Worm (Caenorhabditis elegans) whole organism, young adult: ENCODE results near the gene madf-4.

ENCODE experiments used
- B0019.2 ChIP-seq: fragments of 200-800 bp; sonication (Bioruptor generic); conservative IDR thresholded peaks from 2 replicates; pipeline ENCODE4 v1.3.6; 2022; ENCODE audit warnings: missing genetic modification reagents, missing genetic modification characterization, missing compliant biosample characterization
- C17E4.6 ChIP-seq: fragments of 200-800 bp; sonication (Bioruptor generic); IDR thresholded peaks from 2 replicates; pipeline ENCODE4 v1.3.6; 2022; ENCODE audit warnings: missing genetic modification reagents, missing genetic modification characterization, missing compliant biosample characterization
- F10E7.11 ChIP-seq: sonication (generic microtip); optimal IDR thresholded peaks from 2 replicates; lab custom pipeline; 2017; ENCODE audit warnings: mild to moderate bottlenecking, missing genetic modification characterization, moderate library complexity, missing compliant biosample characterization
- F33H1.4 ChIP-seq: fragments of 200-800 bp; sonication (Bioruptor generic); IDR thresholded peaks from 2 replicates; pipeline ENCODE4 v1.3.6; 2022; ENCODE audit warnings: missing genetic modification reagents, missing genetic modification characterization, missing compliant biosample characterization
- F37B4.10 ChIP-seq: fragments of 200-800 bp; sonication (Bioruptor generic); IDR thresholded peaks from 2 replicates; pipeline ENCODE4 v1.3.6; 2022; ENCODE audit warnings: missing genetic modification characterization, missing compliant biosample characterization
- F49E8.2 ChIP-seq: sonication (generic microtip); optimal IDR thresholded peaks from 3 replicates; lab custom pipeline; 2017; ENCODE audit warnings: missing genetic modification characterization, mild to moderate bottlenecking, missing compliant biosample characterization, antibody characterized with exemption, moderate library complexity; ENCODE audit not compliant: insufficient read depth
- F57A8.1 ChIP-seq: fragments of 200-800 bp; sonication (Bioruptor generic); optimal IDR thresholded peaks from 2 replicates; lab custom pipeline; 2018; ENCODE audit warnings: mild to moderate bottlenecking, missing genetic modification characterization, moderate library complexity, missing compliant biosample characterization
- K12H6.12 ChIP-seq: fragments of 200-800 bp; sonication (Bioruptor generic); optimal IDR thresholded peaks from 2 replicates; lab custom pipeline; 2018; ENCODE audit warnings: mild to moderate bottlenecking, missing genetic modification characterization, missing compliant biosample characterization
- Y79H2A.3 ChIP-seq: fragments of 200-800 bp; sonication (Bioruptor generic); conservative IDR thresholded peaks from 2 replicates; pipeline ENCODE4 v1.3.6; 2022; ENCODE audit warnings: missing genetic modification reagents, missing genetic modification characterization, missing compliant biosample characterization
- Y95B8A.8 ChIP-seq: fragments of 200-800 bp; sonication (Bioruptor generic); IDR thresholded peaks from 2 replicates; pipeline ENCODE4 v1.3.6; 2022; ENCODE audit warnings: missing genetic modification reagents, missing genetic modification characterization, missing compliant biosample characterization
- ZK185.1 ChIP-seq: sonication (generic microtip); optimal IDR thresholded peaks from 2 replicates; lab custom pipeline; 2016; ENCODE audit warnings: mild to moderate bottlenecking, missing genetic modification characterization, missing compliant biosample characterization; ENCODE audit not compliant: poor library complexity, severe bottlenecking
- atf-7 ChIP-seq: sonication (generic microtip); optimal IDR thresholded peaks from 2 replicates; lab custom pipeline; 2017; ENCODE audit warnings: mild to moderate bottlenecking, missing genetic modification characterization, missing compliant biosample characterization
- athp-1 ChIP-seq: sonication (generic microtip); optimal IDR thresholded peaks from 2 replicates; lab custom pipeline; 2017; ENCODE audit warnings: mild to moderate bottlenecking, missing genetic modification characterization, missing compliant biosample characterization
- attf-3 ChIP-seq: fragments of 200-800 bp; sonication (Bioruptor generic); conservative IDR thresholded peaks from 2 replicates; pipeline ENCODE4 v1.3.6; 2022; ENCODE audit warnings: missing genetic modification reagents, missing genetic modification characterization, missing compliant biosample characterization
- bed-2 ChIP-seq: fragments of 200-800 bp; sonication (Bioruptor generic); IDR thresholded peaks from 2 replicates; pipeline ENCODE4 v1.3.6; 2022; ENCODE audit warnings: missing genetic modification reagents, missing genetic modification characterization, missing compliant biosample characterization
- cebp-1 ChIP-seq, 2 experiments: fragments of 200-800 bp in 1 of 2; sonication (Bioruptor generic) in 1 of 2; sonication (generic microtip) in 1 of 2; IDR thresholded peaks in 1 of 2; optimal IDR thresholded peaks in 1 of 2; 2 replicates each; pipeline versions ENCODE4 v1.3.6 to Lab custom; 2017 to 2022; ENCODE audit warnings: missing compliant biosample characterization in 2 of 2, missing genetic modification characterization in 2 of 2, mild to moderate bottlenecking in 1 of 2, missing genetic modification reagents in 1 of 2, moderate library complexity in 1 of 2
- chd-7 ChIP-seq: sonication (generic microtip); optimal IDR thresholded peaks from 2 replicates; lab custom pipeline; 2016; ENCODE audit warnings: mild to moderate bottlenecking, missing genetic modification characterization, moderate library complexity, missing compliant biosample characterization
- ets-4 ChIP-seq: fragments of 200-800 bp; sonication (Bioruptor generic); optimal IDR thresholded peaks from 2 replicates; lab custom pipeline; 2018; ENCODE audit warnings: mild to moderate bottlenecking, missing genetic modification characterization, missing compliant biosample characterization
- hlh-12 ChIP-seq: sonication (generic microtip); optimal IDR thresholded peaks from 2 replicates; lab custom pipeline; 2016; ENCODE audit warnings: missing genetic modification characterization, missing compliant biosample characterization
- hlh-26 ChIP-seq: fragments of 200-800 bp; sonication (Bioruptor generic); conservative IDR thresholded peaks from 2 replicates; pipeline ENCODE4 v1.3.6; 2022; ENCODE audit warnings: missing genetic modification reagents, missing genetic modification characterization, missing compliant biosample characterization
- hmg-1.2 ChIP-seq: fragments of 200-800 bp; sonication (Bioruptor generic); IDR thresholded peaks from 2 replicates; pipeline ENCODE4 v1.3.6; 2022; ENCODE audit warnings: missing genetic modification reagents, missing genetic modification characterization, missing compliant biosample characterization
- lag-1 ChIP-seq: fragments of 200-800 bp; sonication (Bioruptor generic); IDR thresholded peaks from 2 replicates; pipeline ENCODE4 v1.3.6; 2022; ENCODE audit warnings: missing genetic modification reagents, missing genetic modification characterization, missing compliant biosample characterization
- let-526 ChIP-seq: fragments of 200-800 bp; sonication (Bioruptor generic); IDR thresholded peaks from 2 replicates; pipeline ENCODE4 v1.3.6; 2022; ENCODE audit warnings: missing genetic modification reagents, missing genetic modification characterization, missing compliant biosample characterization
- lin-26 ChIP-seq: fragments of 200-800 bp; sonication (Bioruptor generic); IDR thresholded peaks from 2 replicates; pipeline ENCODE4 v1.3.6; 2022; ENCODE audit warnings: missing genetic modification reagents, missing genetic modification characterization, missing compliant biosample characterization
- lin-40 ChIP-seq: sonication (generic microtip); optimal IDR thresholded peaks from 2 replicates; lab custom pipeline; 2016; ENCODE audit warnings: missing genetic modification characterization, mild to moderate bottlenecking, missing compliant biosample characterization, missing genotype, missing genetic modification reagents
- lir-1 ChIP-seq: fragments of 200-800 bp; sonication (Bioruptor generic); conservative IDR thresholded peaks from 2 replicates; pipeline ENCODE4 v1.3.6; 2022; ENCODE audit warnings: missing genetic modification reagents, missing genetic modification characterization, missing compliant biosample characterization
- madf-10 ChIP-seq: sonication (generic microtip); optimal IDR thresholded peaks from 2 replicates; lab custom pipeline; 2016; ENCODE audit warnings: mild to moderate bottlenecking, missing genetic modification characterization, missing compliant biosample characterization
- mcd-1 ChIP-seq: fragments of 200-800 bp; sonication (Bioruptor generic); IDR thresholded peaks from 2 replicates; pipeline ENCODE4 v1.3.6; 2022; ENCODE audit warnings: missing genetic modification reagents, missing genetic modification characterization, missing compliant biosample characterization
- mel-28 ChIP-seq: sonication (generic microtip); optimal IDR thresholded peaks from 2 replicates; lab custom pipeline; 2016; ENCODE audit warnings: borderline replicate concordance, mild to moderate bottlenecking, missing genetic modification characterization, missing compliant biosample characterization
- nfya-2 ChIP-seq: fragments of 200-800 bp; sonication (Bioruptor generic); IDR thresholded peaks from 2 replicates; pipeline ENCODE4 v1.3.6; 2022; ENCODE audit warnings: missing genetic modification reagents, missing genetic modification characterization, missing compliant biosample characterization
- nfyb-1 ChIP-seq: fragments of 200-800 bp; sonication (Bioruptor generic); IDR thresholded peaks from 2 replicates; pipeline ENCODE4 v1.3.6; 2022; ENCODE audit warnings: missing genetic modification reagents, missing genetic modification characterization, missing compliant biosample characterization
- nhr-90 ChIP-seq: sonication (generic microtip); optimal IDR thresholded peaks from 2 replicates; lab custom pipeline; 2016; ENCODE audit warnings: missing genotype, mild to moderate bottlenecking, missing genetic modification characterization, missing compliant biosample characterization
- pbrm-1 ChIP-seq: fragments of 200-800 bp; sonication (Bioruptor generic); IDR thresholded peaks from 2 replicates; pipeline ENCODE4 v1.3.6; 2022; ENCODE audit warnings: missing genetic modification reagents, missing genetic modification characterization, missing compliant biosample characterization
- sdz-38 ChIP-seq: sonication (generic microtip); optimal IDR thresholded peaks from 2 replicates; lab custom pipeline; 2016; ENCODE audit warnings: missing genotype, missing genetic modification characterization, missing compliant biosample characterization
- snpc-3.4 ChIP-seq: sonication (generic microtip); optimal IDR thresholded peaks from 2 replicates; lab custom pipeline; 2017; ENCODE audit warnings: missing genetic modification characterization, mild to moderate bottlenecking, missing compliant biosample characterization, antibody characterized with exemption, moderate library complexity, missing genotype, missing genetic modification reagents
- somi-1 ChIP-seq: fragments of 200-800 bp; sonication (Bioruptor generic); optimal IDR thresholded peaks from 2 replicates; lab custom pipeline; 2018; ENCODE audit warnings: mild to moderate bottlenecking, missing genetic modification characterization, missing compliant biosample characterization
- tbx-9 ChIP-seq: sonication (generic microtip); optimal IDR thresholded peaks from 2 replicates; lab custom pipeline; 2016; ENCODE audit warnings: borderline replicate concordance, missing genetic modification characterization, inconsistent platforms, missing compliant biosample characterization
- tlf-1 ChIP-seq: fragments of 200-800 bp; sonication (Bioruptor generic); optimal IDR thresholded peaks from 2 replicates; lab custom pipeline; 2018; ENCODE audit warnings: mild to moderate bottlenecking, missing genetic modification characterization, missing compliant biosample characterization
- unc-130 ChIP-seq: sonication (generic microtip); optimal IDR thresholded peaks from 2 replicates; lab custom pipeline; 2016; ENCODE audit warnings: missing genetic modification reagents, missing genetic modification characterization, missing compliant biosample characterization
- ztf-22 ChIP-seq: fragments of 200-800 bp; sonication (Bioruptor generic); optimal IDR thresholded peaks from 2 replicates; lab custom pipeline; 2018; ENCODE audit warnings: mild to moderate bottlenecking, missing genetic modification characterization, moderate library complexity, missing compliant biosample characterization
- ztf-3 ChIP-seq: fragments of 200-800 bp; sonication (Bioruptor generic); optimal IDR thresholded peaks from 2 replicates; lab custom pipeline; 2018; ENCODE audit warnings: mild to moderate bottlenecking, missing genetic modification characterization, missing compliant biosample characterization

madf-4 gene

DNA sequence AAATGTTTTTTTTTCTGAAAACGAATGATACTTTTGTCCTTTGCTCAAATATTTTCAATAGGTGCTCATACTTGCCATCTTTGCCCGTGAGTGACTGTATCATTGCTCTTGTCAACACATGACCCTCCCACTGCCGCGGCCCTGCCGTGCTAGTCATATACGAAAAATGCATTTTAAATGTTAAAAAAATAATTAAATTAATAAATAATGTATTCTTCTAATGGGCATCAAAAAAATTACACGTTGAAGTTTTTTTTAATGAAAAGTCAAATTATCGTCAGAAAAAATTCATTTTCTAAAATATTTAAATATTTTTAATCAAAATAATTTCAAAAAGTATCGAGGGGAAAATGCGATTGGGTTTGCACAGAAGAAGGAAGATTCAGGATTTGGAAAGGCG lies 39.8 kb downstream of the madf-4 start, which contains the start of gene C50H2.7:
C50H2.7 (plus strand) TSS at position 301 of the 400 bp plus-strand sequence.
- no peak for TF ChIP-seq ztf-22 (GFP tag; lab: Kevin White, UChicago)
- no peak for TF ChIP-seq mcd-1 (GFP tag; lab: Robert Waterston, UW)
- TF ChIP-seq hlh-26 (GFP tag; lab: Robert Waterston, UW): no peak
- no peak for TF ChIP-seq C17E4.6 (GFP tag; lab: Robert Waterston, UW)
- no peak for TF ChIP-seq tlf-1 (GFP tag; lab: Kevin White, UChicago)
- no peak for TF ChIP-seq snpc-3.4
- no peak for TF ChIP-seq lin-26
- TF ChIP-seq bed-2 (GFP tag; lab: Robert Waterston, UW): no peak
- no peak for TF ChIP-seq mel-28 (tag; lab: Kevin White, UChicago)
- TF ChIP-seq nfyb-1 (GFP tag; lab: Robert Waterston, UW): no peak
- TF ChIP-seq ZK185.1 (tag; lab: Kevin White, UChicago): no peak
- no peak for TF ChIP-seq unc-130 (GFP tag; lab: Kevin White, UChicago)
- TF ChIP-seq B0019.2 (GFP tag; lab: Robert Waterston, UW): no peak
- no peak for TF ChIP-seq ets-4 (GFP tag; lab: Kevin White, UChicago)
- no peak for TF ChIP-seq attf-3
- TF ChIP-seq nfya-2 (GFP tag; lab: Robert Waterston, UW): no peak
- TF ChIP-seq F49E8.2 (tag; lab: Kevin White, UChicago): no peak

DNA sequence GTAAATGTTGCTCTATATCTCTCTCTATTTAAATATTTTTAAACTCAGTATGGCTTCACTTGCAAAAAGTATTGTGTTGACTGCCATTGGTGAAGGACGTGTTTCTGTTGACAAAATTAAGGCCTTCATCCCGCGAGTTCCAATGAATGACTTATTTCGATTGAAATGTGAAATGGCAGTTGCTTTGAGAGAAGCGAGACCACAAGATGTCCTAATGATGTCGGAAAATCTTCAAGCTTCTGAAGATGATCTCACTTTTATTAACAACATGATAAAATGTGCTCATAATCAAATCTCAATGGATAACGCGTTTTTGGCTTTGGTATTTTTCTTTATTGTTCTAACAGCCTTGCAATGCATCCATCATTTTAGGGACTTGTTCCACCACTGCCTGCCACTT lies 41.0 kb downstream of the madf-4 start, which contains the start of gene ceh-75:
ceh-75 (plus strand) TSS at position 50 of the 400 bp plus-strand sequence.
- no peak for TF ChIP-seq pbrm-1 (GFP tag; lab: Robert Waterston, UW)
- TF ChIP-seq snpc-3.4: no peak
- no peak for TF ChIP-seq somi-1 (GFP tag; lab: Kevin White, UChicago)
- TF ChIP-seq athp-1 (tag; lab: Kevin White, UChicago): no peak
- TF ChIP-seq let-526: no peak
- TF ChIP-seq F57A8.1 (GFP tag; lab: Kevin White, UChicago): no peak
- TF ChIP-seq hmg-1.2 (GFP tag; lab: Robert Waterston, UW): no peak
- TF ChIP-seq nhr-90: no peak
- TF ChIP-seq F49E8.2 (tag; lab: Kevin White, UChicago): no peak
- no peak for TF ChIP-seq ztf-3
- no peak for TF ChIP-seq sdz-38
- no peak for TF ChIP-seq F10E7.11 (tag; lab: Kevin White, UChicago)
- no peak for TF ChIP-seq hlh-12 (tag; lab: Kevin White, UChicago)

DNA sequence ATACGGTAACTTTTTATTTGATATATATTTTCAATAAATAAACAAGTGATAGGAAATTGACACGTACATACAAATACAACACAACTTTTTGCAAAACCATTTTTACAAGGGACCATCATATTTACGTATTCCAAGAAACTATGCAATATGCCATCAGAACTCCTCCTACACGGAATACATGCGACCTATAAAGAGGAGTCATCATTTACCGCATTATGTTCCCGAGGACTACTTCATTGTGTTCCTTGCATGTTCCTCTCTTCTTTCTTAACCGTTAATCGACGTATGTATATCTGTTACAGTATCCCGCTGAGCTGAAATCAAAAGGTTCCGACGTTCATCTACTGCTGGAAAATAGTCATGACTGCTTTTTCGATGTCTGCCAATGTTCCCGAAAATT lies 43.9 kb downstream of the madf-4 start, which contains the start of gene C50H2.5:
C50H2.5 (plus strand) TSS at position 301 of the 400 bp plus-strand sequence.
- TF ChIP-seq tbx-9 (no peak), Y79H2A.3 (GFP tag; lab: Robert Waterston, UW) (no peak)

DNA sequence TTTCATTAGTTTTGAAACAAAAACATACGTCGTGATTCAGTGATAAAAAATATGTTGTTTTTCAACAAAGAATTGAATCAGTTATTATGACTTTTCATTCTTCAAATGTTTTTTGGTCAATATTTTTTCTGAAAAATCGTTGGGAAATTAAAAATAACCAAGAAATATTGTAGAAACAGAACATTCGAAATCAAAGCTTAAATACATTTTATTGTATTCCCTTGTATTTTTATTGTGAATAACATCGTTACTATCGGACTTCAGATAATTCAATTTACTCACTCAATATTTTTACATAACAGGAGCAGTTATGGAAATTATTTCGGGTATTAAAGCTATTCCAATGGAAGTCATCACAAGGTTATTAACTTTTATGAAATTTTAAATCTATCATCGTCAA lies 45.6 kb downstream of the madf-4 start, which contains the start of gene C50H2.4:
C50H2.4 (plus strand) TSS at position 301 of the 400 bp plus-strand sequence.
- no peak for TF ChIP-seq F10E7.11 (tag; lab: Kevin White, UChicago)
- TF ChIP-seq, all 124 proteins: peak for 0

DNA sequence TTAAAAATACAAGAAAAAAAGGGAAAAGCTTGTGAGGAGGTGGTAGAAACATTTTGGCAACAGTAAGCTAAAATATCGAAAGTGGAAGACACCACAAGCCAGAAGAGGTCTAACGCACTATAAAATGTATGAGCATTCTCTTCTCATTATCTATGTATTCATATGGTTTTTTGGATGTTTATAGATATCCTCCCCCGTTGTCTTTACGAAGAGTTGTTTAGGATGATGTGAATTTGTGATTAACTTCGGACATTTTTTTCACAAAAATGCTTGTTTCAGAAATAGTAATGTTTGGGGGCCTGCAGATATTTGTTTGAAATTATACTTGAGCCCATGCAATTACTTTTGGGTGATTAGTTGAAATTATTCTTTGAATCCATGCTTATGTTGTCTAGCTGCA lies 47.3 kb downstream of the madf-4 start, which contains the start of gene mec-9:
mec-9 (minus strand) TSS at position 101 of the 400 bp plus-strand sequence.
- no peak for TF ChIP-seq hlh-26 (GFP tag; lab: Robert Waterston, UW)
- no peak for TF ChIP-seq atf-7 (tag; lab: Kevin White, UChicago)
- no peak for TF ChIP-seq chd-7 (tag; lab: Kevin White, UChicago)
- TF ChIP-seq hlh-12 (tag; lab: Kevin White, UChicago): no peak
- no peak for TF ChIP-seq Y95B8A.8 (GFP tag; lab: Robert Waterston, UW)
- TF ChIP-seq lag-1 (GFP tag; lab: Robert Waterston, UW): no peak
- TF ChIP-seq F33H1.4: no peak
- no peak for TF ChIP-seq lin-26
- TF ChIP-seq K12H6.12 (tag; lab: Kevin White, UChicago): no peak
- TF ChIP-seq lir-1 (GFP tag; lab: Robert Waterston, UW): no peak
- no peak for TF ChIP-seq lin-40 (tag; lab: Kevin White, UChicago)
- TF ChIP-seq madf-10: no peak
- TF ChIP-seq F57A8.1 (GFP tag; lab: Kevin White, UChicago): no peak
- TF ChIP-seq F37B4.10: no peak
- no peak for TF ChIP-seq cebp-1 (GFP tag; IDR thresholded peaks at IDR 0.05; lab: Robert Waterston, UW)
- TF ChIP-seq cebp-1 (tag; optimal IDR thresholded peaks at IDR 0.05; lab: Kevin White, UChicago): no peak
